Fruit fly (Drosophila melanogaster) whole organism, prepupa: ENCODE data around the gene CG18814.
A peak's percentile ranks its signal among the peaks of the same experiment; 100 is the strongest.

Source experiments
- Blimp-1 ChIP-seq: fragments of 200-800 bp; sonication (Bioruptor generic); optimal IDR thresholded peaks from 3 replicates; lab custom pipeline; 2017; ENCODE audit warnings: missing biosample characterization, missing genetic modification characterization, mild to moderate bottlenecking, moderate library complexity, missing genetic modification reagents
- CG10669 ChIP-seq: fragments of 200-800 bp; sonication (Bioruptor generic); optimal IDR thresholded peaks from 3 replicates; lab custom pipeline; 2018; ENCODE audit warnings: missing biosample characterization, mild to moderate bottlenecking, missing genetic modification characterization, moderate library complexity
- CG11762 ChIP-seq: fragments of 200-800 bp; sonication (Bioruptor generic); optimal IDR thresholded peaks from 3 replicates; lab custom pipeline; 2016; ENCODE audit warnings: missing biosample characterization, missing genetic modification characterization; ENCODE audit not compliant: insufficient read depth
- CG15336 ChIP-seq: fragments of 200-800 bp; sonication (Bioruptor generic); IDR thresholded peaks from 2 replicates; pipeline ENCODE4 v1.3.6; 2022; ENCODE audit warnings: missing biosample characterization, missing genetic modification characterization
- CG1621 ChIP-seq: fragments of 200-800 bp; sonication (Bioruptor generic); optimal IDR thresholded peaks from 3 replicates; lab custom pipeline; 2018; ENCODE audit warnings: missing biosample characterization, mild to moderate bottlenecking, missing genetic modification characterization
- CG16779 ChIP-seq: fragments of 200-800 bp; sonication (Bioruptor generic); optimal IDR thresholded peaks from 3 replicates; lab custom pipeline; 2017; ENCODE audit warnings: missing biosample characterization, mild to moderate bottlenecking, missing genetic modification characterization
- CG3032 ChIP-seq: fragments of 200-800 bp; optimal IDR thresholded peaks from 2 replicates; lab custom pipeline; 2019; ENCODE audit warnings: missing biosample characterization, mild to moderate bottlenecking, missing genetic modification characterization, moderate library complexity
- CG32006 ChIP-seq: fragments of 200-800 bp; sonication (Bioruptor generic); optimal IDR thresholded peaks from 3 replicates; lab custom pipeline; 2017; ENCODE audit warnings: missing biosample characterization, mild to moderate bottlenecking, missing genetic modification characterization
- CG6163 ChIP-seq: fragments of 200-800 bp; sonication (Bioruptor generic); IDR thresholded peaks from 3 replicates; pipeline ENCODE4 v1.3.6; 2022; ENCODE audit warnings: missing biosample characterization, missing genetic modification characterization
- CG6276 ChIP-seq: fragments of 200-800 bp; sonication (Bioruptor generic); optimal IDR thresholded peaks from 2 replicates; lab custom pipeline; 2017; ENCODE audit warnings: missing biosample characterization, mild to moderate bottlenecking, missing genetic modification characterization
- CG8119 ChIP-seq: fragments of 200-800 bp; sonication (Bioruptor generic); IDR thresholded peaks from 3 replicates; pipeline ENCODE4 v1.3.6; 2022; ENCODE audit warnings: missing biosample characterization, missing genetic modification characterization
- Eip78C ChIP-seq: fragments of 200-800 bp; sonication (Bioruptor generic); peaks from one replicate; lab custom pipeline; 2016; ENCODE audit warnings: missing biosample characterization, missing genetic modification characterization
- Eip93F ChIP-seq: fragments of 200-800 bp; sonication (Bioruptor generic); optimal IDR thresholded peaks from 2 replicates; lab custom pipeline; 2016; ENCODE audit warnings: missing biosample characterization, mild to moderate bottlenecking, missing genetic modification characterization
- Hr4 ChIP-seq: fragments of 200-800 bp; sonication (Bioruptor generic); optimal IDR thresholded peaks from 3 replicates; lab custom pipeline; 2016; ENCODE audit warnings: missing biosample characterization, missing genetic modification characterization
- Lpt ChIP-seq: fragments of 200-800 bp; sonication (Bioruptor generic); optimal IDR thresholded peaks from 3 replicates; lab custom pipeline; 2016; ENCODE audit warnings: missing biosample characterization, missing genetic modification characterization
- Met ChIP-seq: fragments of 200-800 bp; sonication (Bioruptor generic); optimal IDR thresholded peaks from 3 replicates; lab custom pipeline; 2016; ENCODE audit warnings: missing biosample characterization, missing genetic modification characterization
- Smox ChIP-seq: fragments of 200-800 bp; sonication (Bioruptor generic); optimal IDR thresholded peaks from 3 replicates; lab custom pipeline; 2016; ENCODE audit warnings: missing biosample characterization, missing genetic modification characterization
- Sox14 ChIP-seq: fragments of 200-800 bp; sonication (Bioruptor generic); optimal IDR thresholded peaks from 3 replicates; lab custom pipeline; 2016; ENCODE audit warnings: missing biosample characterization, missing genetic modification characterization
- Sox15 ChIP-seq: fragments of 200-800 bp; sonication (Bioruptor generic); optimal IDR thresholded peaks from 3 replicates; lab custom pipeline; 2016; ENCODE audit warnings: missing biosample characterization, missing genetic modification characterization
- achi ChIP-seq: fragments of 200-800 bp; sonication (Bioruptor generic); optimal IDR thresholded peaks from 3 replicates; lab custom pipeline; 2016; ENCODE audit warnings: missing biosample characterization, missing genetic modification characterization
- dac ChIP-seq: fragments of 200-800 bp; sonication (Bioruptor generic); optimal IDR thresholded peaks from 2 replicates; lab custom pipeline; 2017; ENCODE audit warnings: missing biosample characterization, mild to moderate bottlenecking, missing genetic modification characterization
- dsx ChIP-seq: fragments of 200-800 bp; optimal IDR thresholded peaks from 3 replicates; lab custom pipeline; 2019; ENCODE audit warnings: missing biosample characterization, mild to moderate bottlenecking, missing genetic modification characterization, moderate library complexity; ENCODE audit not compliant: poor library complexity, severe bottlenecking
- eg ChIP-seq: fragments of 200-800 bp; sonication (Bioruptor generic); IDR thresholded peaks from 3 replicates; pipeline ENCODE4 v1.3.6; 2022; ENCODE audit warnings: missing biosample characterization, missing genetic modification characterization
- esn ChIP-seq: fragments of 200-800 bp; sonication (Bioruptor generic); optimal IDR thresholded peaks from 2 replicates; lab custom pipeline; 2016; ENCODE audit warnings: missing biosample characterization, mild to moderate bottlenecking, missing genetic modification characterization, moderate library complexity
- fkh ChIP-seq: fragments of 200-800 bp; sonication (Bioruptor generic); optimal IDR thresholded peaks from 3 replicates; lab custom pipeline; 2017; ENCODE audit warnings: missing biosample characterization, mild to moderate bottlenecking, missing genetic modification characterization, moderate library complexity
- lz ChIP-seq: fragments of 200-800 bp; sonication (Bioruptor generic); optimal IDR thresholded peaks from 3 replicates; lab custom pipeline; 2016; ENCODE audit warnings: missing biosample characterization, missing genetic modification characterization
- net ChIP-seq: fragments of 200-800 bp; sonication (Bioruptor generic); optimal IDR thresholded peaks from 3 replicates; lab custom pipeline; 2016; ENCODE audit warnings: missing biosample characterization, missing genetic modification characterization
- pdm3 ChIP-seq: fragments of 200-800 bp; sonication (Bioruptor generic); optimal IDR thresholded peaks from 3 replicates; lab custom pipeline; 2016; ENCODE audit warnings: missing biosample characterization, missing genetic modification characterization
- spab ChIP-seq: fragments of 200-800 bp; sonication (Bioruptor generic); optimal IDR thresholded peaks from 2 replicates; lab custom pipeline; 2017; ENCODE audit warnings: missing biosample characterization, mild to moderate bottlenecking, missing genetic modification characterization, missing genetic modification reagents
- ss ChIP-seq, 2 experiments: fragments of 200-800 bp; sonication (Bioruptor generic); optimal IDR thresholded peaks; 2 replicates in 1 of 2; 3 replicates in 1 of 2; lab custom pipeline; 2017 to 2018; ENCODE audit warnings: mild to moderate bottlenecking in 2 of 2, missing biosample characterization in 2 of 2, missing genetic modification characterization in 2 of 2, moderate library complexity in 1 of 2
- svp ChIP-seq: fragments of 200-800 bp; sonication (Bioruptor generic); peaks from one replicate; lab custom pipeline; 2016; ENCODE audit warnings: missing biosample characterization, missing genetic modification characterization
- vri ChIP-seq: fragments of 200-800 bp; sonication (Bioruptor generic); optimal IDR thresholded peaks from 3 replicates; lab custom pipeline; 2016; ENCODE audit warnings: missing biosample characterization, mild to moderate bottlenecking, missing genetic modification characterization

The CG18814 gene

dm6 chr3L:16377768-16378764 lies 8.4 kb downstream of the CG18814 start, which contains the start of gene roq:
Gene roq, minus strand, starts transcription at chr3L:16378566.
- TF ChIP-seq CG6163 (GFP tag; lab: Robert Waterston, UW) (no peak), CG3032 (tag; lab: Kevin White, UChicago) (peak; percentile 10), Sox14 (GFP tag; lab: Kevin White, UChicago) (peak; percentile 76), lz (GFP tag; lab: Kevin White, UChicago) (peak; percentile 1), Eip78C (peak; percentile 79), Eip93F (peak; percentile 51), Blimp-1 (GFP tag; lab: Kevin White, UChicago) (peak; percentile 89), esn (GFP tag; lab: Kevin White, UChicago) (peak; percentile 4), Lpt (GFP tag; lab: Kevin White, UChicago) (peak; percentile 9), Sox15 (GFP tag; lab: Kevin White, UChicago) (no peak)

dm6 chr3L:16380770-16381169 lies 11.1 kb downstream of the CG18814 start:
- TF ChIP-seq CG1621, result no peak
- TF ChIP-seq Hr4, result no peak
- TF ChIP-seq achi, result no peak
- TF ChIP-seq Eip93F, result no peak
- no peak for TF ChIP-seq spab (GFP tag; lab: Kevin White, UChicago)
- TF ChIP-seq dsx, result no peak
- no peak for TF ChIP-seq Eip78C
- no peak for TF ChIP-seq net
- no peak for TF ChIP-seq Smox (GFP tag; lab: Kevin White, UChicago)
- TF ChIP-seq CG10669, result no peak
- no peak for TF ChIP-seq Met
- TF ChIP-seq, all 60 proteins: peak for 0

- TF ChIP-seq fkh (GFP tag; lab: Kevin White, UChicago) (peak; percentile 44), svp (peak; percentile 18), pdm3 (GFP tag; lab: Kevin White, UChicago) (no peak)
These were observed 11.7 kb downstream of the CG18814 start, which contains the start of gene Agpat4 for dm6 chr3L:16381184-16381797. Gene Agpat4, minus strand, starts transcription at chr3L:16381570.

- peak; percentile 92 for TF ChIP-seq vri (GFP tag; lab: Kevin White, UChicago)
- no peak for TF ChIP-seq CG15336 (GFP tag; lab: Robert Waterston, UW)
- TF ChIP-seq CG6163 (GFP tag; lab: Robert Waterston, UW), result no peak
- TF ChIP-seq CG16779 (tag; lab: Kevin White, UChicago), result no peak
These were observed 13.4 kb downstream of the CG18814 start for dm6 chr3L:16383056-16383455.

dm6 chr3L:16384145-16384705 lies 14.6 kb downstream of the CG18814 start:
- TF ChIP-seq CG11762 (GFP tag; lab: Kevin White, UChicago) (no peak), CG10669 (no peak), CG6163 (GFP tag; lab: Robert Waterston, UW) (no peak), ss (GFP tag; optimal IDR thresholded peaks at IDR 0.05; lab: Kevin White, UChicago) (peak in 1 of 2 experiments; percentile 9), vri (GFP tag; lab: Kevin White, UChicago) (peak; percentile 32), CG16779 (tag; lab: Kevin White, UChicago) (peak; percentile 15), pdm3 (GFP tag; lab: Kevin White, UChicago) (no peak), CG8119 (peak; percentile 51; the same call in 1 of the 3 replicates), dac (GFP tag; lab: Kevin White, UChicago) (no peak), net (no peak), eg (no peak; the same call in 2 of the 3 replicates), Eip78C (peak; percentile 38), CG6276 (peak; percentile 52), CG32006 (GFP tag; lab: Kevin White, UChicago) (no peak)
